Fruit fly (Drosophila melanogaster): ENCODE results near the gene CG5592.

DNA sequence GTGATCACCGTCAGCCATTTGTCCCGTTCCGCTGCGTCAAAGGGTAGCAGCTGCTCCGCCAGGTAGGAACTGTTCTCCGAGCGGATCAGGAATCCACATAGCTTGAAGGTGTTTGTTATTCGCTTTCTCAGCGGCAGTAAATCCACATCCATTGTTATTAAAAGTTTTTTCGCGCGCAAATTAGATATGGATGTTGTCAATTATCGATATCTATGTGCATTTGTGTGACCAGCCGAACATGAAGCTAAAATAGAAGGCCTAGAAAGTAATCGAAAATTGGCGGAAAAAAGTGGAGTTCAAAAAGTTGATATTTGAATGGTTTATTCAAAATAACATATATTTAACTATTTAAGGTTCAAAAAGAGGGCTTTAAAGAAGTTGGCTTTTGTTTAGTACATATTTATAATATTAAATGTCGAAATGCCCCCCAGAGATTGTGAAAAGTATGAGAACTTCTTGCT, at the start of gene CG5592, which contains the start of gene PolE2:
- TF ChIP-seq dac (GFP tag; optimal IDR thresholded peaks at IDR 0.05): no peak
- TF ChIP-seq Blimp-1 (GFP tag; optimal IDR thresholded peaks at IDR 0.05): no peak
- no peak for TF ChIP-seq net (GFP tag; optimal IDR thresholded peaks at IDR 0.05)
- no peak for TF ChIP-seq esn (GFP tag; optimal IDR thresholded peaks at IDR 0.05)
- no peak for TF ChIP-seq CG10669 (GFP tag; optimal IDR thresholded peaks at IDR 0.05)
- no peak for TF ChIP-seq CG32006 (GFP tag; optimal IDR thresholded peaks at IDR 0.05)

Data from whole organism, prepupa.